Fruit fly (Drosophila melanogaster): ENCODE data around the gene Pgk.

The Pgk gene

dm6 chr2L:2748480-2749143, 4.3 kb downstream of the Pgk start (continued):
- TF ChIP-seq NfI (GFP tag; optimal IDR thresholded peaks at IDR 0.05) (peak; percentile 92), Atf6 (GFP tag; IDR thresholded peaks at IDR 0.05) (peak; percentile 81), ftz-f1 (GFP tag; optimal IDR thresholded peaks at IDR 0.05) (peak; percentile 99), CG16813 (GFP tag; IDR thresholded peaks at IDR 0.05; ENCODE audit: partially characterized antibody) (peak; percentile 50; the same call in 2 of the 3 replicates), Dek (tag; optimal IDR thresholded peaks at IDR 0.05) (peak; percentile 87), Max (GFP tag; optimal IDR thresholded peaks at IDR 0.05) (peak; percentile 81), CG4424 (GFP tag; optimal IDR thresholded peaks at IDR 0.05) (peak; percentile 89), CTCF (GFP tag; optimal IDR thresholded peaks at IDR 0.05) (peak; percentile 47), Vsx1 (GFP tag; optimal IDR thresholded peaks at IDR 0.05) (no peak), CHES-1-like (GFP tag; optimal IDR thresholded peaks at IDR 0.05) (peak; percentile 83), CG1529 (GFP tag; optimal IDR thresholded peaks at IDR 0.05) (peak; percentile 55), lmd (GFP tag; IDR thresholded peaks at IDR 0.05) (peak; percentile 88), knrl (GFP tag; IDR thresholded peaks at IDR 0.05; ENCODE audit: partially characterized antibody) (peak; percentile 39; the same call in 2 of the 3 replicates), Stat92E (GFP tag; optimal IDR thresholded peaks at IDR 0.05) (no peak), Bteb2 (GFP tag; optimal IDR thresholded peaks at IDR 0.05) (peak; percentile 46), otp (GFP tag; IDR thresholded peaks at IDR 0.05) (peak; percentile 69; the same call in 2 of the 3 replicates), lov (optimal IDR thresholded peaks at IDR 0.05) (no peak), lov (GFP tag; IDR thresholded peaks at IDR 0.05) (peak; percentile 69; the same call in 1 of the 3 replicates), Sox100B (GFP tag; optimal IDR thresholded peaks at IDR 0.05) (peak; percentile 84), CG32532 (GFP tag; IDR thresholded peaks at IDR 0.05) (peak; percentile 94), chn (GFP tag; optimal IDR thresholded peaks at IDR 0.05) (peak; percentile 86), CG3995 (GFP tag; optimal IDR thresholded peaks at IDR 0.05) (peak; percentile 69), CG4282 (GFP tag; optimal IDR thresholded peaks at IDR 0.05) (peak; percentile 78), fu2 (GFP tag; optimal IDR thresholded peaks at IDR 0.05) (peak; percentile 77), Hr51 (GFP tag; optimal IDR thresholded peaks at IDR 0.05) (peak; percentile 89 to 91), bigmax (GFP tag; optimal IDR thresholded peaks at IDR 0.05) (peak; percentile 53), Dref (GFP tag; IDR thresholded peaks at IDR 0.05) (peak; percentile 54), Doc2 (GFP tag; IDR thresholded peaks at IDR 0.05) (peak; percentile 18; the same call in 1 of the 2 replicates), Dip2 (GFP tag; IDR thresholded peaks at IDR 0.05) (no peak), fd102C (GFP tag; optimal IDR thresholded peaks at IDR 0.05) (peak; percentile 27), nom (GFP tag; optimal IDR thresholded peaks at IDR 0.05) (peak; percentile 81), Bgb (GFP tag; IDR thresholded peaks at IDR 0.05; ENCODE audit: partially characterized antibody) (peak; percentile 34; the same call in 1 of the 2 replicates), CG3838 (GFP tag; optimal IDR thresholded peaks at IDR 0.05) (no peak), fru (optimal IDR thresholded peaks at IDR 0.05) (no peak), CG1832 (GFP tag; optimal IDR thresholded peaks at IDR 0.05) (no peak), hbn (GFP tag; IDR thresholded peaks at IDR 0.05; ENCODE audit: partially characterized antibody) (peak; percentile 17; the same call in 1 of the 2 replicates), tin (GFP tag; optimal IDR thresholded peaks at IDR 0.05) (peak; percentile 88), Mad (GFP tag; optimal IDR thresholded peaks at IDR 0.05) (peak; percentile 81), CG30020 (tag; optimal IDR thresholded peaks at IDR 0.05) (peak; percentile 78), sisA (GFP tag; IDR thresholded peaks at IDR 0.05) (peak; percentile 88), her (GFP tag; optimal IDR thresholded peaks at IDR 0.05) (peak; percentile 78), Xbp1 (GFP tag; optimal IDR thresholded peaks at IDR 0.05) (peak; percentile 92), jigr1 (GFP tag; IDR thresholded peaks at IDR 0.05) (peak; percentile 35; the same call in 1 of the 3 replicates), eve (GFP tag; optimal IDR thresholded peaks at IDR 0.05) (no peak), Sry-β (GFP tag; optimal IDR thresholded peaks at IDR 0.05) (peak; percentile 68), h (optimal IDR thresholded peaks at IDR 0.05) (no peak), z (GFP tag; IDR thresholded peaks at IDR 0.05) (no peak), CG7372 (GFP tag; IDR thresholded peaks at IDR 0.05) (peak; percentile 82), CG31441 (GFP tag; IDR thresholded peaks at IDR 0.05) (no peak; the same call in 1 of the 2 replicates), CG6254 (GFP tag; optimal IDR thresholded peaks at IDR 0.05) (no peak), NK7.1 (GFP tag; optimal IDR thresholded peaks at IDR 0.05) (peak; percentile 69)
